Worm (Caenorhabditis elegans): ENCODE results near the gene clec-126.

- TF ChIP-seq flh-1 (GFP tag; optimal IDR thresholded peaks at IDR 0.05) (no peak), mep-1 (tag; optimal IDR thresholded peaks at IDR 0.05) (peak; percentile 58), snpc-4 (tag; optimal IDR thresholded peaks at IDR 0.05) (no peak), ztf-11 (tag; optimal IDR thresholded peaks at IDR 0.05) (no peak), unc-39 (tag; optimal IDR thresholded peaks at IDR 0.05) (no peak), elt-3 (tag; optimal IDR thresholded peaks at IDR 0.05) (no peak), ham-2 (GFP tag; optimal IDR thresholded peaks at IDR 0.05) (no peak), unc-120 (tag; optimal IDR thresholded peaks at IDR 0.05; ENCODE audit: poor library complexity, severe bottlenecking) (peak; percentile 25)
These were observed 16.6 kb upstream of the clec-126 start, which contains the start of the genes col-71 and Y49F6B.2 for ce11 chrII:3502520-3503323.

Measured in whole organism, mixed stage, embryonic.